Fruit fly (Drosophila melanogaster) whole organism, pupa: ENCODE results near the gene Art6.
A peak's percentile ranks its signal among the peaks of the same experiment; 100 is the strongest.

Experiments used
- CG10348 ChIP-seq: fragments of 200-800 bp; sonication (Bioruptor generic); IDR thresholded peaks from 2 replicates; pipeline ENCODE4 v1.3.6; 2022; ENCODE audit warnings: missing biosample characterization, missing genetic modification characterization
- CG12605 ChIP-seq: fragments of 200-800 bp; sonication (Bioruptor generic); IDR thresholded peaks from 2 replicates; pipeline ENCODE4 v1.3.6; 2022; ENCODE audit warnings: missing biosample characterization, missing genetic modification characterization
- CG13204 ChIP-seq: fragments of 200-800 bp; sonication (Bioruptor generic); optimal IDR thresholded peaks from 2 replicates; lab custom pipeline; 2018; ENCODE audit warnings: missing biosample characterization, mild to moderate bottlenecking, missing genetic modification characterization, moderate library complexity
- CG14655 ChIP-seq: fragments of 200-800 bp; sonication (Bioruptor generic); optimal IDR thresholded peaks from 3 replicates; lab custom pipeline; 2017; ENCODE audit warnings: mild to moderate bottlenecking, missing biosample characterization, missing genetic modification reagents, missing genetic modification characterization
- CG15710 ChIP-seq: fragments of 200-800 bp; sonication (Bioruptor generic); optimal IDR thresholded peaks from 2 replicates; lab custom pipeline; 2018; ENCODE audit warnings: missing biosample characterization, mild to moderate bottlenecking, missing genetic modification characterization, moderate library complexity
- CG17806 ChIP-seq: fragments of 200-800 bp; sonication (Bioruptor generic); optimal IDR thresholded peaks from 2 replicates; lab custom pipeline; 2018; ENCODE audit warnings: missing biosample characterization, mild to moderate bottlenecking, missing genetic modification characterization, moderate library complexity
- CG32121 ChIP-seq: fragments of 200-800 bp; sonication (Bioruptor generic); IDR thresholded peaks from 2 replicates; pipeline ENCODE4 v1.3.6; 2022; ENCODE audit warnings: missing biosample characterization, missing genetic modification characterization
- CG34367 ChIP-seq: fragments of 200-800 bp; sonication (Bioruptor generic); optimal IDR thresholded peaks from 2 replicates; lab custom pipeline; 2018; ENCODE audit warnings: missing biosample characterization, mild to moderate bottlenecking, missing genetic modification characterization
- CG4496 ChIP-seq: fragments of 200-800 bp; sonication (Bioruptor generic); IDR thresholded peaks from 3 replicates; pipeline ENCODE4 v1.3.6; 2022; ENCODE audit warnings: missing biosample characterization, missing genetic modification characterization
- CG8159 ChIP-seq: fragments of 200-800 bp; sonication (Bioruptor generic); optimal IDR thresholded peaks from 3 replicates; lab custom pipeline; 2018; ENCODE audit warnings: missing biosample characterization, mild to moderate bottlenecking, missing genetic modification characterization, moderate library complexity
- CG8301 ChIP-seq: fragments of 200-800 bp; sonication (Bioruptor generic); optimal IDR thresholded peaks from 2 replicates; lab custom pipeline; 2018; ENCODE audit warnings: missing biosample characterization, mild to moderate bottlenecking, missing genetic modification characterization
- CG9948 ChIP-seq: fragments of 200-800 bp; sonication (Bioruptor generic); optimal IDR thresholded peaks from 2 replicates; lab custom pipeline; 2018; ENCODE audit warnings: missing biosample characterization, mild to moderate bottlenecking, missing genetic modification characterization, moderate library complexity
- D1 ChIP-seq: fragments of 200-800 bp; sonication (Bioruptor generic); optimal IDR thresholded peaks from 2 replicates; lab custom pipeline; 2018; ENCODE audit warnings: missing biosample characterization, mild to moderate bottlenecking, missing genetic modification characterization, moderate library complexity
- EcR ChIP-seq: fragments of 200-800 bp; sonication (Bioruptor generic); optimal IDR thresholded peaks from 3 replicates; lab custom pipeline; 2019; ENCODE audit warnings: missing biosample characterization, missing genetic modification characterization, mild to moderate bottlenecking, moderate library complexity, missing genetic modification reagents
- Ets98B ChIP-seq: fragments of 200-800 bp; sonication (Bioruptor generic); IDR thresholded peaks from 2 replicates; pipeline ENCODE4 v1.3.6; 2022; ENCODE audit warnings: missing biosample characterization, missing genetic modification characterization
- Pif1A ChIP-seq: fragments of 200-800 bp; sonication (Bioruptor generic); optimal IDR thresholded peaks from 3 replicates; lab custom pipeline; 2016; ENCODE audit warnings: missing biosample characterization, missing genetic modification characterization
- Pif1B ChIP-seq: fragments of 200-800 bp; sonication (Bioruptor generic); optimal IDR thresholded peaks from 3 replicates; lab custom pipeline; 2016; ENCODE audit warnings: missing biosample characterization, missing genetic modification characterization
- Snoo ChIP-seq: fragments of 200-800 bp; sonication (Bioruptor generic); optimal IDR thresholded peaks from 3 replicates; lab custom pipeline; 2017; ENCODE audit warnings: missing biosample characterization, mild to moderate bottlenecking, missing genetic modification characterization, inconsistent platforms
- fd96Ca ChIP-seq: fragments of 200-800 bp; sonication (Bioruptor generic); IDR thresholded peaks from 3 replicates; pipeline ENCODE4 v1.3.6; 2022; ENCODE audit warnings: missing biosample characterization, missing genetic modification characterization
- gl ChIP-seq: fragments of 200-800 bp; sonication (Bioruptor generic); optimal IDR thresholded peaks from 2 replicates; lab custom pipeline; 2018; ENCODE audit warnings: missing biosample characterization, mild to moderate bottlenecking, missing genetic modification characterization
- rn ChIP-seq: fragments of 200-800 bp; sonication (Bioruptor generic); IDR thresholded peaks from 2 replicates; pipeline ENCODE4 v1.3.6; 2022; ENCODE audit warnings: missing biosample characterization, missing genetic modification characterization

Art6 gene

dm6 chr3R:13971728-13972448, 26.3 kb upstream of the Art6 start:
- no peak for TF ChIP-seq CG32121 (GFP tag; lab: Robert Waterston, UW)
- peak; percentile 20 for TF ChIP-seq CG17806
- TF ChIP-seq CG12605 (GFP tag; lab: Robert Waterston, UW), result no peak
- TF ChIP-seq CG9948 (tag; lab: Kevin White, UChicago), result peak; percentile 3
- no peak for TF ChIP-seq EcR (GFP tag; lab: Kevin White, UChicago)

dm6 chr3R:13964513-13964975, 18.9 kb upstream of the Art6 start, which contains the start of gene Orc2:
TSS of gene Orc2 (plus strand) at chr3R:13964885.
- TF ChIP-seq D1 (tag; lab: Kevin White, UChicago), result peak; percentile 13
- no peak for TF ChIP-seq CG4496 (GFP tag; lab: Robert Waterston, UW)

- TF ChIP-seq CG4496 (GFP tag; lab: Robert Waterston, UW) (no peak), fd96Ca (GFP tag; lab: Robert Waterston, UW) (no peak), CG17806 (no peak)
- TF ChIP-seq, all 21 proteins: peak for 0
These were observed 18.5 kb upstream of the Art6 start, which contains the start of gene Kots for dm6 chr3R:13964074-13964473. TSS of gene Kots (minus strand) at chr3R:13964174.

DNA sequence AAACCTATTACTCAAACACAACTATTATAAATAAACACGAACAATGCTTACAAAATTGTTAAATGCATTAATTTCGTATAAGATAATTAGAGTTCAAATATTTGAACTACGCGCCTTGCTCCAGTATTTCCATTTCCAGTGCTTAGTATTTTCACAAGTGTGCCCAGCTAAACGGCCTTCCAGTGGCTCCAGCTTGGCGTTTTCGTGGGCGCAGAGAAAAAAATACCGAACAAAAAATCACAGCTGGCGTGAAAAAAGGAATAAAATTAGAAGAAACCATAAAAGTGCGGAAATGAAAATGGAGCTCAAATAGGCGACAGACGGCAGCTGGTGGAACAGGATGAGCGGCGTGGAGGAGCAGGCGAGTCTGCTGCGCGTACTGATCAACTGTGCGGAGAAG, 13.0 kb upstream of the Art6 start, which contains the start of gene Ipp:
Gene Ipp (plus strand): TSS at position 208 of the 400 bp plus-strand sequence.
- peak; percentile 23 for TF ChIP-seq gl (tag; lab: Kevin White, UChicago)
- TF ChIP-seq D1 (tag; lab: Kevin White, UChicago), result no peak
- TF ChIP-seq rn (GFP tag; lab: Robert Waterston, UW), result no peak

dm6 chr3R:13956809-13957351, 11.3 kb upstream of the Art6 start:
- TF ChIP-seq CG4496 (GFP tag; lab: Robert Waterston, UW) (no peak), fd96Ca (GFP tag; lab: Robert Waterston, UW) (no peak), CG15710 (tag; lab: Kevin White, UChicago) (no peak), CG8159 (no peak), CG32121 (GFP tag; lab: Robert Waterston, UW) (no peak), CG13204 (GFP tag; lab: Kevin White, UChicago) (no peak), CG17806 (no peak), CG12605 (GFP tag; lab: Robert Waterston, UW) (no peak), CG14655 (no peak), Pif1A (GFP tag; lab: Kevin White, UChicago) (no peak), Snoo (no peak), Ets98B (no peak), gl (tag; lab: Kevin White, UChicago) (no peak), D1 (tag; lab: Kevin White, UChicago) (no peak), CG8301 (no peak), CG34367 (tag; lab: Kevin White, UChicago) (no peak)

dm6 chr3R:13955227-13955626, 9.6 kb upstream of the Art6 start:
- TF ChIP-seq CG13204 (GFP tag; lab: Kevin White, UChicago), result no peak
- TF ChIP-seq CG15710 (tag; lab: Kevin White, UChicago), result peak; percentile 18
- peak; percentile 17 for TF ChIP-seq CG9948 (tag; lab: Kevin White, UChicago)
- no peak for TF ChIP-seq Snoo
- TF ChIP-seq CG12605 (GFP tag; lab: Robert Waterston, UW), result no peak
- no peak for TF ChIP-seq CG32121 (GFP tag; lab: Robert Waterston, UW)
- no peak for TF ChIP-seq EcR (GFP tag; lab: Kevin White, UChicago)
- no peak for TF ChIP-seq CG4496 (GFP tag; lab: Robert Waterston, UW)
- TF ChIP-seq CG14655, result no peak
- no peak for TF ChIP-seq gl (tag; lab: Kevin White, UChicago)
- TF ChIP-seq fd96Ca (GFP tag; lab: Robert Waterston, UW), result no peak
- peak; percentile 36 for TF ChIP-seq CG8159
- peak; percentile 14 for TF ChIP-seq CG17806
- no peak for TF ChIP-seq D1 (tag; lab: Kevin White, UChicago)
- TF ChIP-seq Ets98B, result no peak
- no peak for TF ChIP-seq Pif1B (GFP tag; lab: Kevin White, UChicago)
- TF ChIP-seq CG10348, result no peak
- TF ChIP-seq rn (GFP tag; lab: Robert Waterston, UW), result no peak
- TF ChIP-seq CG34367 (tag; lab: Kevin White, UChicago), result no peak
- TF ChIP-seq Pif1A (GFP tag; lab: Kevin White, UChicago), result peak; percentile 21
- no peak for TF ChIP-seq CG8301

DNA sequence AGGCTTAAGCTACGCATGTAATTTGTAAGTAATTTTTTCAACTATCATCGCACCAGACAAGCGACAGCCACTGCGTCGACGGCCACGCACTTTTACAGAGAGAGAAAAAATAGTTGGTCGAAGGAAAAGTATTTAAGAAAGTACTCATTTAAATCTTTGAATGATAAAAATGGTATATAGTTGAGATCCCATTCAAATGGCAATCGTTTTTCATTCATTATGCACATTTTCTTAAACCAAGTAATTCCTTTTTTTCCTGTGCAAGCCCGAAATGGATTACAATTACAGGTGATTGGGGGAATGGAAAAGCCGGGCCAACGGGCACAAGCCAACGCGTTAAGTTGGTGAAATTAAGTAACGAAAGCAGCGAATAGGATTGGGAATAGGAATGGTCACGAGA, 6.7 kb upstream of the Art6 start:
- TF ChIP-seq CG14655 (peak; percentile 68), EcR (GFP tag; lab: Kevin White, UChicago) (no peak), Pif1A (GFP tag; lab: Kevin White, UChicago) (peak; percentile 54), CG34367 (tag; lab: Kevin White, UChicago) (no peak), CG4496 (GFP tag; lab: Robert Waterston, UW) (peak; percentile 85; the same call in 2 of the 3 replicates), CG8159 (no peak), CG15710 (tag; lab: Kevin White, UChicago) (no peak), CG8301 (peak; percentile 69), CG9948 (tag; lab: Kevin White, UChicago) (no peak), D1 (tag; lab: Kevin White, UChicago) (no peak), rn (GFP tag; lab: Robert Waterston, UW) (peak; percentile 39; the same call in 1 of the 2 replicates), CG12605 (GFP tag; lab: Robert Waterston, UW) (peak; percentile 52; the same call in 1 of the 2 replicates), Snoo (no peak), gl (tag; lab: Kevin White, UChicago) (no peak), CG10348 (no peak), CG17806 (peak; percentile 22), CG13204 (GFP tag; lab: Kevin White, UChicago) (no peak), Ets98B (peak; percentile 80), CG32121 (GFP tag; lab: Robert Waterston, UW) (peak; percentile 71; the same call in 1 of the 2 replicates), Pif1B (GFP tag; lab: Kevin White, UChicago) (peak; percentile 27), fd96Ca (GFP tag; lab: Robert Waterston, UW) (peak; percentile 71)
